Worm (Caenorhabditis elegans) whole organism, young adult: Measurements from ENCODE around the gene T19C3.3.

Source experiments
- B0261.1 ChIP-seq: sonication (generic microtip); optimal IDR thresholded peaks from 2 replicates; lab custom pipeline; 2016; ENCODE audit warnings: mild to moderate bottlenecking, missing genetic modification characterization, moderate library complexity, missing compliant biosample characterization
- B0336.3 ChIP-seq: fragments of 200-800 bp; sonication (Bioruptor generic); IDR thresholded peaks from 2 replicates; pipeline ENCODE4 v1.3.6; 2022; ENCODE audit warnings: missing genetic modification characterization, missing compliant biosample characterization
- C06A6.2 ChIP-seq: fragments of 200-800 bp; sonication (Bioruptor generic); conservative IDR thresholded peaks from 2 replicates; pipeline ENCODE4 v1.3.6; 2022; ENCODE audit warnings: missing genetic modification characterization, missing compliant biosample characterization
- C17E4.6 ChIP-seq: fragments of 200-800 bp; sonication (Bioruptor generic); IDR thresholded peaks from 2 replicates; pipeline ENCODE4 v1.3.6; 2022; ENCODE audit warnings: missing genetic modification reagents, missing genetic modification characterization, missing compliant biosample characterization
- F37B4.10 ChIP-seq: fragments of 200-800 bp; sonication (Bioruptor generic); IDR thresholded peaks from 2 replicates; pipeline ENCODE4 v1.3.6; 2022; ENCODE audit warnings: missing genetic modification characterization, missing compliant biosample characterization
- F57C9.4 ChIP-seq: sonication (generic microtip); optimal IDR thresholded peaks from 2 replicates; lab custom pipeline; 2017; ENCODE audit warnings: mild to moderate bottlenecking, missing genetic modification characterization, missing compliant biosample characterization
- T26A5.8 ChIP-seq: sonication (generic microtip); optimal IDR thresholded peaks from 2 replicates; lab custom pipeline; 2016; ENCODE audit warnings: missing genetic modification characterization, missing compliant biosample characterization
- Y53G8AR.9 ChIP-seq: fragments of 200-800 bp; sonication (Bioruptor generic); conservative IDR thresholded peaks from 2 replicates; pipeline ENCODE4 v1.3.6; 2022; ENCODE audit warnings: missing genetic modification reagents, missing genetic modification characterization, missing compliant biosample characterization
- Y56A3A.18 ChIP-seq: fragments of 200-800 bp; sonication (Bioruptor generic); IDR thresholded peaks from 2 replicates; pipeline ENCODE4 v1.3.6; 2022; ENCODE audit warnings: missing genetic modification reagents, missing genetic modification characterization, missing compliant biosample characterization
- Y95B8A.8 ChIP-seq: fragments of 200-800 bp; sonication (Bioruptor generic); IDR thresholded peaks from 2 replicates; pipeline ENCODE4 v1.3.6; 2022; ENCODE audit warnings: missing genetic modification reagents, missing genetic modification characterization, missing compliant biosample characterization
- ama-1 ChIP-seq, 3 experiments: fragments of 150-350 bp in 1 of 3; sonication (generic microtip) in 2 of 3; optimal IDR thresholded peaks; 2 replicates each; lab custom pipeline; 2014 to 2018; ENCODE audit warnings: missing biosample characterization in 2 of 3, missing genetic modification characterization in 2 of 3, missing genetic modification reagents in 2 of 3
- aptf-2 ChIP-seq: fragments of 200-800 bp; sonication (Bioruptor generic); conservative IDR thresholded peaks from 2 replicates; pipeline ENCODE4 v1.3.6; 2022; ENCODE audit warnings: missing genetic modification reagents, missing genetic modification characterization, missing compliant biosample characterization
- aptf-3 ChIP-seq: fragments of 200-800 bp; sonication (Bioruptor generic); IDR thresholded peaks from 2 replicates; pipeline ENCODE4 v1.3.6; 2022; ENCODE audit warnings: missing genetic modification characterization, missing compliant biosample characterization
- atf-7 ChIP-seq: sonication (generic microtip); optimal IDR thresholded peaks from 2 replicates; lab custom pipeline; 2017; ENCODE audit warnings: mild to moderate bottlenecking, missing genetic modification characterization, missing compliant biosample characterization
- attf-3 ChIP-seq: fragments of 200-800 bp; sonication (Bioruptor generic); conservative IDR thresholded peaks from 2 replicates; pipeline ENCODE4 v1.3.6; 2022; ENCODE audit warnings: missing genetic modification reagents, missing genetic modification characterization, missing compliant biosample characterization
- cebp-2 ChIP-seq: fragments of 200-800 bp; sonication (Bioruptor generic); IDR thresholded peaks from 2 replicates; pipeline ENCODE4 v1.3.6; 2022; ENCODE audit warnings: missing genetic modification characterization, missing compliant biosample characterization
- ceh-100 ChIP-seq: fragments of 200-800 bp; sonication (Bioruptor generic); IDR thresholded peaks from 2 replicates; pipeline ENCODE4 v1.3.6; 2022; ENCODE audit warnings: missing genetic modification reagents, missing genetic modification characterization, missing compliant biosample characterization
- ceh-27 ChIP-seq: fragments of 200-800 bp; sonication (Bioruptor generic); optimal IDR thresholded peaks from 2 replicates; lab custom pipeline; 2018; ENCODE audit warnings: mild to moderate bottlenecking, missing genetic modification characterization, moderate library complexity, missing compliant biosample characterization
- ceh-79 ChIP-seq: sonication (generic microtip); optimal IDR thresholded peaks from 2 replicates; lab custom pipeline; 2017; ENCODE audit warnings: mild to moderate bottlenecking, missing genetic modification characterization, missing compliant biosample characterization
- dox-1 ChIP-seq: fragments of 200-800 bp; sonication (Bioruptor generic); IDR thresholded peaks from 2 replicates; pipeline ENCODE4 v1.3.6; 2022; ENCODE audit warnings: missing genetic modification reagents, missing genetic modification characterization, missing compliant biosample characterization
- dpff-1 ChIP-seq: sonication (generic microtip); optimal IDR thresholded peaks from 2 replicates; lab custom pipeline; 2017; ENCODE audit warnings: mild to moderate bottlenecking, missing genetic modification characterization, missing compliant biosample characterization
- ekl-4 ChIP-seq: fragments of 200-800 bp; sonication (Bioruptor generic); IDR thresholded peaks from 2 replicates; pipeline ENCODE4 v1.3.6; 2022; ENCODE audit warnings: missing genetic modification reagents, missing genetic modification characterization, missing compliant biosample characterization
- gei-17 ChIP-seq: fragments of 200-800 bp; sonication (Bioruptor generic); optimal IDR thresholded peaks from 2 replicates; lab custom pipeline; 2018; ENCODE audit warnings: mild to moderate bottlenecking, missing genetic modification characterization, missing compliant biosample characterization
- him-1 ChIP-seq: sonication (generic microtip); optimal IDR thresholded peaks from 2 replicates; lab custom pipeline; 2016; ENCODE audit warnings: missing genotype, missing genetic modification reagents, missing genetic modification characterization, missing compliant biosample characterization
- hlh-12 ChIP-seq: sonication (generic microtip); optimal IDR thresholded peaks from 2 replicates; lab custom pipeline; 2016; ENCODE audit warnings: missing genetic modification characterization, missing compliant biosample characterization
- hmg-1.2 ChIP-seq: fragments of 200-800 bp; sonication (Bioruptor generic); IDR thresholded peaks from 2 replicates; pipeline ENCODE4 v1.3.6; 2022; ENCODE audit warnings: missing genetic modification reagents, missing genetic modification characterization, missing compliant biosample characterization
- lag-1 ChIP-seq: fragments of 200-800 bp; sonication (Bioruptor generic); IDR thresholded peaks from 2 replicates; pipeline ENCODE4 v1.3.6; 2022; ENCODE audit warnings: missing genetic modification reagents, missing genetic modification characterization, missing compliant biosample characterization
- let-526 ChIP-seq: fragments of 200-800 bp; sonication (Bioruptor generic); IDR thresholded peaks from 2 replicates; pipeline ENCODE4 v1.3.6; 2022; ENCODE audit warnings: missing genetic modification reagents, missing genetic modification characterization, missing compliant biosample characterization
- let-607 ChIP-seq, 2 experiments: fragments of 200-800 bp in 1 of 2; sonication (Bioruptor generic) in 1 of 2; sonication (generic microtip) in 1 of 2; optimal IDR thresholded peaks; 2 replicates each; lab custom pipeline; 2016 to 2018; ENCODE audit warnings: mild to moderate bottlenecking in 2 of 2, missing compliant biosample characterization in 2 of 2, missing genetic modification characterization in 2 of 2, moderate library complexity in 2 of 2, missing genotype in 1 of 2
- lin-26 ChIP-seq: fragments of 200-800 bp; sonication (Bioruptor generic); IDR thresholded peaks from 2 replicates; pipeline ENCODE4 v1.3.6; 2022; ENCODE audit warnings: missing genetic modification reagents, missing genetic modification characterization, missing compliant biosample characterization
- madf-10 ChIP-seq: sonication (generic microtip); optimal IDR thresholded peaks from 2 replicates; lab custom pipeline; 2016; ENCODE audit warnings: mild to moderate bottlenecking, missing genetic modification characterization, missing compliant biosample characterization
- madf-6 ChIP-seq: fragments of 200-800 bp; sonication (Bioruptor generic); IDR thresholded peaks from 2 replicates; pipeline ENCODE4 v1.3.6; 2022; ENCODE audit warnings: missing genetic modification reagents, missing genetic modification characterization, missing compliant biosample characterization
- mcd-1 ChIP-seq: fragments of 200-800 bp; sonication (Bioruptor generic); IDR thresholded peaks from 2 replicates; pipeline ENCODE4 v1.3.6; 2022; ENCODE audit warnings: missing genetic modification reagents, missing genetic modification characterization, missing compliant biosample characterization
- mes-4 ChIP-seq: sonication (generic microtip); optimal IDR thresholded peaks from 2 replicates; lab custom pipeline; 2016; ENCODE audit warnings: missing genotype, missing genetic modification characterization, missing compliant biosample characterization
- nfyb-1 ChIP-seq: fragments of 200-800 bp; sonication (Bioruptor generic); IDR thresholded peaks from 2 replicates; pipeline ENCODE4 v1.3.6; 2022; ENCODE audit warnings: missing genetic modification reagents, missing genetic modification characterization, missing compliant biosample characterization
- nhr-90 ChIP-seq: sonication (generic microtip); optimal IDR thresholded peaks from 2 replicates; lab custom pipeline; 2016; ENCODE audit warnings: missing genotype, mild to moderate bottlenecking, missing genetic modification characterization, missing compliant biosample characterization
- pbrm-1 ChIP-seq: fragments of 200-800 bp; sonication (Bioruptor generic); IDR thresholded peaks from 2 replicates; pipeline ENCODE4 v1.3.6; 2022; ENCODE audit warnings: missing genetic modification reagents, missing genetic modification characterization, missing compliant biosample characterization
- rpc-1 ChIP-seq, 2 experiments: fragments of 150-350 bp in 1 of 2; sonication (generic microtip) in 1 of 2; optimal IDR thresholded peaks; 2 replicates each; lab custom pipeline; 2014 to 2018; ENCODE audit warnings: missing biosample characterization in 1 of 2, missing genetic modification characterization in 1 of 2, missing genetic modification reagents in 1 of 2, missing genotype in 1 of 2
- sea-2 ChIP-seq: fragments of 200-800 bp; sonication (Bioruptor generic); IDR thresholded peaks from 2 replicates; pipeline ENCODE4 v1.3.6; 2022; ENCODE audit warnings: missing genetic modification characterization, missing compliant biosample characterization
- somi-1 ChIP-seq: fragments of 200-800 bp; sonication (Bioruptor generic); optimal IDR thresholded peaks from 2 replicates; lab custom pipeline; 2018; ENCODE audit warnings: mild to moderate bottlenecking, missing genetic modification characterization, missing compliant biosample characterization
- tbp1 ChIP-seq: fragments of 200-800 bp; sonication (Bioruptor generic); optimal IDR thresholded peaks from 2 replicates; lab custom pipeline; 2018; ENCODE audit warnings: mild to moderate bottlenecking, missing genetic modification characterization, missing compliant biosample characterization
- ztf-25 ChIP-seq: fragments of 200-800 bp; sonication (Bioruptor generic); IDR thresholded peaks from 2 replicates; pipeline ENCODE4 v1.3.6; 2022; ENCODE audit warnings: missing genetic modification reagents, missing genetic modification characterization, missing compliant biosample characterization
- ztf-26 ChIP-seq: sonication (generic microtip); optimal IDR thresholded peaks from 2 replicates; lab custom pipeline; 2017; ENCODE audit warnings: missing genetic modification characterization, missing compliant biosample characterization
- ztf-28 ChIP-seq: fragments of 200-800 bp; sonication (Bioruptor generic); IDR thresholded peaks from 2 replicates; pipeline ENCODE4 v1.3.6; 2022; ENCODE audit warnings: missing genetic modification reagents, missing genetic modification characterization, missing compliant biosample characterization

The T19C3.3 gene

DNA sequence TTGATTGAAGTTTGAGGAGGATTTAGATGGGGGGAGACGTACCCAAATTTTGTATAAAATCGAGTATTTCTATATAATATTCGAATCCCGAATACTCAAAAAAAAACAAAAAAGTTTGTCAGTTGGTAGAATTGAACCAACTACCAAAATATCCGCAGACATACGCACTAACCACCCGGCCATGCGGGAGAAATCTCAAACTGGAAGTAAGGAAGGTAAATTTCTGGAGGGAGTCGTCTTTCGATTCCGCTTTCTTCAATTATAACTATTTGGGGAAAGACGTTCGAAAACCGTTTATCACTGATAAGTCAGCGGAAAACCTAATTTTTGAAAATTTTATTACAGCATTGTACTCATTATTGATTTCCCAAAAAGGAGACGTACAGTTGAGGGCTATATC is 14.6 kb upstream of the T19C3.3 start:
- TF ChIP-seq hmg-1.2 (GFP tag; lab: Robert Waterston, UW) (peak; percentile 44), dox-1 (GFP tag; lab: Robert Waterston, UW) (0 out of 2 replicates have a peak, but pooled peaks have one; percentile 21), Y56A3A.18 (GFP tag; lab: Robert Waterston, UW) (peak; percentile 75; the same call in 1 of the 2 replicates), B0261.1 (tag; lab: Kevin White, UChicago) (peak; percentile 58), mcd-1 (GFP tag; lab: Robert Waterston, UW) (peak; percentile 49), lin-26 (peak; percentile 54), nfyb-1 (peak; percentile 65), aptf-3 (GFP tag; lab: Robert Waterston, UW) (0 out of 2 replicates have a peak, but pooled peaks have one; percentile 31), ztf-25 (0 out of 2 replicates have a peak, but pooled peaks have one; percentile 57), rpc-1 (optimal IDR thresholded peaks at IDR 0.05; lab: Kevin White, UChicago) (peak; percentile 6), rpc-1 (tag; optimal IDR thresholded peaks at IDR 0.05; lab: Kevin White, UChicago) (peak; percentile 47), tbp1 (peak; percentile 84), Y53G8AR.9 (GFP tag; lab: Robert Waterston, UW) (0 out of 2 replicates have a peak, but pooled peaks have one; percentile 42)

DNA sequence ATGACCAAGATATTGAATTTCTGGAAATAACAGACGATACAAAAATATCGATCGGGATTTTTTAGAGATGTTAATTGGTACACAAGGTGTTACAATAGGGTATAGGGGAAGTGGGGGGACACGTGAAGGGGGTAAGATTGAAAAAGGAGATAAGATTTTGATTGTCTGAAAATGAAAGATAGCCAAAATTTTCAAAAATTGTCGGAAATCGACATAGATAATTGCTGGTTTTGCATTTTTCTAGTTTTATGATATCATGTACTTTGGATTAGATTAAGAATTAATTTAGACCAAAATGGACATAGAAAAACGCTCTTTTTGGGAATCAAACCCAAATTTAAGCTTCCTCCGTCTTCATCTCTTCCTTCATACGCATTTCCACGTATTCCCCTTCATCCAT is 13.5 kb upstream of the T19C3.3 start, which contains the start of gene T19C3.5:
Gene T19C3.5, minus strand, starts transcription at position 101 of the 400 bp plus-strand sequence.
- no peak for TF ChIP-seq C06A6.2
- no peak for TF ChIP-seq F57C9.4 (tag; lab: Kevin White, UChicago)
- TF ChIP-seq tbp1, result no peak
- TF ChIP-seq sea-2 (GFP tag; lab: Robert Waterston, UW), result no peak
- TF ChIP-seq gei-17 (GFP tag; lab: Kevin White, UChicago), result no peak
- TF ChIP-seq, all 124 proteins: peak for 0

DNA sequence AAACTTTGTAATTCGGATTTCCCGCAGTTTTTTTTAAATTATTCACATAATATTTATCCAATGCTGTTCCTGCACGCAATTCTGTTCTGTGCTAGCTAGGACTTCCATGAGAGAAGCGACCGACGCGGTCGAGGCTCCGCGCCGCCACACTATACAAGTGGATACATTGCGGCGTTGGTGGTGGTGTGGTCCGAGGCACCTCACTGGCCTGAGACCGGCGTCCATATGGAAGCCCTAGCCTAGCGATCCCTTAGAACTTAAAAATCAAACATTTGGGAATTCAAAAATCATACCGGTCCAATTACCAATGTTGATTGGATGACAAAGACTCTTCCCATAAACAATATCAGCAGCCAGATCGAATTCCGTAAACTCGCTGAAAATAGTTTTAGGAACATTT is 11.7 kb upstream of the T19C3.3 start:
- TF ChIP-seq hlh-12 (tag; lab: Kevin White, UChicago) (no peak), Y95B8A.8 (GFP tag; lab: Robert Waterston, UW) (no peak), madf-10 (tag; lab: Kevin White, UChicago) (no peak), ceh-27 (GFP tag; lab: Kevin White, UChicago) (no peak), atf-7 (no peak), attf-3 (GFP tag; lab: Robert Waterston, UW) (no peak), ztf-28 (GFP tag; lab: Robert Waterston, UW) (no peak), cebp-2 (GFP tag; lab: Robert Waterston, UW) (no peak), lag-1 (GFP tag; lab: Robert Waterston, UW) (no peak), madf-6 (GFP tag; lab: Robert Waterston, UW) (no peak), somi-1 (no peak), T26A5.8 (tag; lab: Kevin White, UChicago) (no peak), C06A6.2 (no peak), ekl-4 (GFP tag; lab: Robert Waterston, UW) (no peak), let-526 (GFP tag; lab: Robert Waterston, UW) (no peak)

DNA sequence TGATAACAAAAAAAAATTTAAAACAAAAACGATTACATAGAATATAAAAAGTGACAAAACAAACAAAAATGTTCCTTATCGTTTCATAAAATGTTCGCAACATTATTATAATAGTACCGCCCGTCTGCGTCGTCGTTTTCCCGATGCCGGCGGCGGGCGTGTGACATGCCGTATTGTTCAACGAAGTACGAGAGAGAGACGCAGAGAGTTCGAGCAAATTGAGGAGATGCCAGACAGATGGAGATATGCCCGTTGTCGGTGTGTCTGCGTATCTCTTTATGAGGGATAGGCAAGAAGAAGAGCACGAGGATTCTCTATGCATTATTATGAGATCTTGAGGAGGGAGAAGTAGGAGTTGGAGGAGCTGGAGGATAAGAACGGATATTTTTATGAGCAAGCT is 9.4 kb upstream of the T19C3.3 start:
- TF ChIP-seq aptf-2 (GFP tag; lab: Robert Waterston, UW) (no peak), ztf-26 (no peak), ceh-27 (GFP tag; lab: Kevin White, UChicago) (peak; percentile 92), nhr-90 (peak; percentile 56), Y95B8A.8 (GFP tag; lab: Robert Waterston, UW) (0 out of 2 replicates have a peak, but pooled peaks have one; percentile 12), B0336.3 (GFP tag; lab: Robert Waterston, UW) (peak; percentile 80), pbrm-1 (GFP tag; lab: Robert Waterston, UW) (peak; percentile 67), mes-4 (tag; lab: Kevin White, UChicago) (no peak), Y53G8AR.9 (GFP tag; lab: Robert Waterston, UW) (peak; percentile 53; the same call in 1 of the 2 replicates), F37B4.10 (GFP tag; lab: Robert Waterston, UW) (no peak), ceh-100 (GFP tag; lab: Robert Waterston, UW) (no peak), cebp-2 (GFP tag; lab: Robert Waterston, UW) (no peak), him-1 (tag; lab: Kevin White, UChicago) (no peak), dpff-1 (tag; lab: Kevin White, UChicago) (no peak), C17E4.6 (GFP tag; lab: Robert Waterston, UW) (no peak), let-607 (tag; optimal IDR thresholded peaks at IDR 0.05; lab: Kevin White, UChicago) (peak; percentile 70 to 76), ama-1 (optimal IDR thresholded peaks at IDR 0.05; lab: Kevin White, UChicago) (no peak), ama-1 (GFP tag; optimal IDR thresholded peaks at IDR 0.05; lab: Kevin White, UChicago) (no peak), lin-26 (peak; percentile 59; the same call in 1 of the 2 replicates), ceh-79 (tag; lab: Kevin White, UChicago) (no peak), F57C9.4 (tag; lab: Kevin White, UChicago) (no peak)
